Fruit fly (Drosophila melanogaster) whole organism, wandering third instar larva: ENCODE results near the gene Ucp4C.

ENCODE experiments used
- Myc ChIP-seq: fragments of >200 bp; optimal IDR thresholded peaks from 2 replicates; lab custom pipeline; 2017
- h ChIP-seq: fragments of 200-800 bp; sonication (Bioruptor generic); optimal IDR thresholded peaks from 3 replicates; lab custom pipeline; 2016; ENCODE audit warnings: missing biosample characterization, mild to moderate bottlenecking, missing genetic modification characterization

DNA sequence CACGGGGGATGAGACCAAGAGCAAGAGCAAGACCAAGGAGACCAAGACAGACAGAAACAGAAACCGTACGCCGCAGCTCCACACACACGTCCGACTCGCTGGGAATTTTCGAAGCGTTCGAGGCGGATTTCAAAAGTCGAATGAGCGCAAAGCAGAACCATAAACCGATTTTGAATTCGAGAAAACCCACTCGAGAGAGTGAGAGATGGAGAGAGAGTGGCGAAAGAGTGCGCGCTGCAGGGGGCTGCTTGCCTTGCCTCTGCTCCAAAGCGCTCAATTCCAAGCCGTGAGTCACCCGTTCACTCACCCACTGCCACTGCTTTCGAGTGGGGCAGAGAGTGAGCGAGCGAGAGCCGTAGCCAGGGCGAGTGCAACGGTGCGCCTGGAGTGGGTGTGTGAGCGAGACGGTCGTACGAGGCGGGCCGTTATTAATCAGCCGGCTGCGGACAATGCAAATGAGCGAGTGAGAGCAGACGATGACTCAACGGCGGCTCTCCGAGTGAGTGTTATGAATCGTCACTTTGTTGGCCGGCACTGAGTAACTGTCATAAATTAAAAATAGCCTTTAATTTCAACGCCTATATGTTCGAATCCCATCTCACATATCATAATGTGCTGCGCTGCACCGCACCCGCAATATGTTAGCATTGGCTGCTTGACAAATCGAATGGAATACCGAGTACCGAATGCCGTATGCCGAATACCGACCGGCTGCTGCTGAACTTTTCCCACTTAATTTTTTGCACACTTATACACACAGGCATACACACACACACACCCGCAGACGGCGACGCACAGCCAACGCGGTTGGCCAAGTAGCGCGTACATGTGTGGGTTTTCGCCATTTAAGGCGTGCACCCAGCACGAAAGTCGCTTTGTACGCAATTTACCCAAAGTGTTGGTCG is 11.8 kb downstream of the Ucp4C start:
- TF ChIP-seq h (GFP tag; lab: Kevin White, UChicago) (peak; percentile 77), Myc (lab: Kevin White, UChicago) (no peak)
